Worm (Caenorhabditis elegans) whole organism, mixed stage, embryonic: ENCODE measurements around the gene tceb-3.

ENCODE experiments used
- M03D4.4 ChIP-seq: sonication (generic microtip); optimal IDR thresholded peaks from 2 replicates; lab custom pipeline; 2017; ENCODE audit warnings: mild to moderate bottlenecking, missing genetic modification characterization, missing compliant biosample characterization
- bed-3 ChIP-seq: fragments of 200-800 bp; sonication (Bioruptor generic); optimal IDR thresholded peaks from 3 replicates; lab custom pipeline; 2018; ENCODE audit warnings: mild to moderate bottlenecking, missing genetic modification characterization, moderate library complexity, missing compliant biosample characterization
- blmp-1 ChIP-seq: fragments of 150-350 bp; optimal IDR thresholded peaks from 2 replicates; lab custom pipeline; 2014; ENCODE audit warnings: missing biosample characterization, missing genetic modification characterization
- ceh-39 ChIP-seq: fragments of 150-350 bp; optimal IDR thresholded peaks from 2 replicates; lab custom pipeline; 2014; ENCODE audit warnings: missing biosample characterization, missing genetic modification characterization
- ceh-43 ChIP-seq: fragments of 200-800 bp; sonication (Bioruptor generic); optimal IDR thresholded peaks from 2 replicates; lab custom pipeline; 2018; ENCODE audit warnings: mild to moderate bottlenecking, missing genetic modification characterization, moderate library complexity, missing compliant biosample characterization
- ceh-83 ChIP-seq: fragments of 200-800 bp; sonication (Bioruptor generic); optimal IDR thresholded peaks from 2 replicates; lab custom pipeline; 2018; ENCODE audit warnings: mild to moderate bottlenecking, missing genetic modification characterization, missing compliant biosample characterization
- ces-1 ChIP-seq: fragments of 150-350 bp; optimal IDR thresholded peaks from 2 replicates; lab custom pipeline; 2014; ENCODE audit warnings: missing biosample characterization, missing genetic modification reagents, missing genetic modification characterization
- cnd-1 ChIP-seq: fragments of 200-800 bp; sonication (Bioruptor generic); optimal IDR thresholded peaks from 2 replicates; lab custom pipeline; 2018; ENCODE audit warnings: mild to moderate bottlenecking, missing genetic modification characterization, missing compliant biosample characterization
- drap-1 ChIP-seq: fragments of 200-800 bp; sonication (Bioruptor generic); optimal IDR thresholded peaks from 3 replicates; lab custom pipeline; 2018; ENCODE audit warnings: mild to moderate bottlenecking, missing genetic modification characterization, missing compliant biosample characterization
- elt-1 ChIP-seq: sonication (generic microtip); optimal IDR thresholded peaks from 2 replicates; lab custom pipeline; 2017; ENCODE audit warnings: missing genetic modification characterization, mild to moderate bottlenecking, missing compliant biosample characterization, antibody characterized with exemption, moderate library complexity, borderline replicate concordance; ENCODE audit not compliant: insufficient read depth
- elt-3 ChIP-seq: fragments of 150-350 bp; optimal IDR thresholded peaks from 2 replicates; lab custom pipeline; 2014; ENCODE audit warnings: missing biosample characterization, missing genetic modification characterization
- flh-1 ChIP-seq: fragments of 200-800 bp; sonication (Bioruptor generic); optimal IDR thresholded peaks from 2 replicates; lab custom pipeline; 2018; ENCODE audit warnings: mild to moderate bottlenecking, missing genetic modification characterization, moderate library complexity, missing compliant biosample characterization
- ham-2 ChIP-seq: fragments of 200-800 bp; sonication (Bioruptor generic); optimal IDR thresholded peaks from 2 replicates; lab custom pipeline; 2018; ENCODE audit warnings: mild to moderate bottlenecking, missing genetic modification characterization, missing compliant biosample characterization
- hlh-1 ChIP-seq: fragments of 150-350 bp; optimal IDR thresholded peaks from 2 replicates; lab custom pipeline; 2014; ENCODE audit warnings: missing biosample characterization, missing genetic modification reagents, missing genetic modification characterization
- lin-13 ChIP-seq: fragments of 150-350 bp; optimal IDR thresholded peaks from 2 replicates; lab custom pipeline; 2014; ENCODE audit warnings: missing biosample characterization, missing genetic modification characterization
- lin-32 ChIP-seq: fragments of 200-800 bp; sonication (Bioruptor generic); optimal IDR thresholded peaks from 2 replicates; lab custom pipeline; 2018; ENCODE audit warnings: mild to moderate bottlenecking, missing genetic modification characterization, missing compliant biosample characterization
- mab-5 ChIP-seq: fragments of 150-350 bp; optimal IDR thresholded peaks from 2 replicates; lab custom pipeline; 2014; ENCODE audit warnings: missing biosample characterization, missing genetic modification characterization
- mep-1 ChIP-seq: fragments of 150-350 bp; optimal IDR thresholded peaks from 2 replicates; lab custom pipeline; 2017; ENCODE audit warnings: missing biosample characterization, missing genetic modification reagents, missing genetic modification characterization, inconsistent platforms
- mls-2 ChIP-seq: sonication (generic microtip); optimal IDR thresholded peaks from 2 replicates; lab custom pipeline; 2016; ENCODE audit warnings: mild to moderate bottlenecking, missing genetic modification characterization, moderate library complexity, missing compliant biosample characterization
- nhr-12 ChIP-seq: fragments of 150-350 bp; optimal IDR thresholded peaks from 2 replicates; lab custom pipeline; 2014; ENCODE audit warnings: missing biosample characterization, missing genetic modification characterization
- nhr-2 ChIP-seq: fragments of 150-350 bp; optimal IDR thresholded peaks from 2 replicates; lab custom pipeline; 2014; ENCODE audit warnings: missing biosample characterization, missing genetic modification characterization
- nhr-237 ChIP-seq: fragments of 150-350 bp; optimal IDR thresholded peaks from 2 replicates; lab custom pipeline; 2014; ENCODE audit warnings: missing biosample characterization, missing genetic modification characterization
- pha-4 ChIP-seq: fragments of 150-350 bp; optimal IDR thresholded peaks from 2 replicates; lab custom pipeline; 2018; ENCODE audit warnings: missing biosample characterization, missing genetic modification reagents, missing genetic modification characterization
- sem-2 ChIP-seq: fragments of 200-800 bp; sonication (Bioruptor generic); optimal IDR thresholded peaks from 2 replicates; lab custom pipeline; 2018; ENCODE audit warnings: mild to moderate bottlenecking, missing genetic modification characterization, missing compliant biosample characterization
- snpc-4 ChIP-seq: fragments of 150-350 bp; optimal IDR thresholded peaks from 2 replicates; lab custom pipeline; 2014; ENCODE audit warnings: missing biosample characterization, missing genetic modification characterization
- sptf-1 ChIP-seq: sonication (generic microtip); optimal IDR thresholded peaks from 2 replicates; lab custom pipeline; 2017; ENCODE audit warnings: mild to moderate bottlenecking, missing genetic modification characterization, moderate library complexity, missing compliant biosample characterization
- unc-39 ChIP-seq: fragments of 150-350 bp; optimal IDR thresholded peaks from 2 replicates; lab custom pipeline; 2014; ENCODE audit warnings: missing biosample characterization, missing genetic modification characterization
- unc-62 ChIP-seq: fragments of 150-350 bp; optimal IDR thresholded peaks from 2 replicates; lab custom pipeline; 2014; ENCODE audit warnings: missing biosample characterization, missing genetic modification reagents, missing genetic modification characterization
- zip-8 ChIP-seq: fragments of 150-350 bp; optimal IDR thresholded peaks from 2 replicates; lab custom pipeline; 2014; ENCODE audit warnings: missing biosample characterization, missing genetic modification characterization
- ztf-11 ChIP-seq: fragments of 150-350 bp; optimal IDR thresholded peaks from 2 replicates; lab custom pipeline; 2014; ENCODE audit warnings: missing biosample characterization, missing genetic modification characterization

Gene tceb-3

DNA sequence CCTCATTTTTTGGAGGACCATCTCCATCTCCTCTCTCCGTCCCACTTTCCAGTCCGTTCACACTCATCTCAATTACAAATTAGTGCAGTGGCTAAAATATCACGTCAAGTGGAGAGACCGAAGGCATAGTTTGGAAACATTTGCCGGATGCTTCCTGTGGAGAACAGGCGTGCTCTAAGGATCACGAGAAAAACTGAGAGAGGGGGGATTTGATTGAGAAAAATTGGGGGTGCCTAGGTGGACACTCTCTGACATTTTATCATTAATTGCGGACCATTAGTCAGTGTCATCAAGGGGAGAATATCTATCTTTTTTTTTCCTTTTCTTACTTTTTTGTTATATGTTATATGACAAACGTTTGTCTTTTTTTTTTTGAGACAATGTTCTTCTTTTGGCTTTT is 34.8 kb upstream of the tceb-3 start:
- TF ChIP-seq mls-2 (no peak), unc-62 (GFP tag; lab: Kevin White, UChicago) (peak; percentile 60), nhr-237 (tag; lab: Kevin White, UChicago) (no peak), hlh-1 (tag; lab: Kevin White, UChicago) (peak; percentile 78)

- no peak for TF ChIP-seq sem-2 (GFP tag; lab: Kevin White, UChicago)
- no peak for TF ChIP-seq nhr-237 (tag; lab: Kevin White, UChicago)
- TF ChIP-seq mep-1: no peak
- no peak for TF ChIP-seq ztf-11
- no peak for TF ChIP-seq mls-2
- no peak for TF ChIP-seq hlh-1 (tag; lab: Kevin White, UChicago)
Observed at ce11 chrII:10975239-10975638, 28.0 kb upstream of the tceb-3 start, which contains the start of gene ptp-3. TSS of gene ptp-3 (plus strand) at chrII:10975539.

- TF ChIP-seq elt-1 (tag; lab: Kevin White, UChicago): no peak
- TF ChIP-seq ces-1: peak; percentile 72
Observed at ce11 chrII:10971677-10972076, 24.5 kb upstream of the tceb-3 start.

ce11 chrII:10970625-10971024 is 23.4 kb upstream of the tceb-3 start:
- TF ChIP-seq ces-1 (peak; percentile 50), drap-1 (no peak)
- TF ChIP-seq, all 35 proteins: peak for 1

ce11 chrII:10964748-10965147 is 17.5 kb upstream of the tceb-3 start:
- TF ChIP-seq elt-1 (tag; lab: Kevin White, UChicago) (no peak), ces-1 (peak; percentile 71)
- TF ChIP-seq, all 35 proteins: peak for 1

ce11 chrII:10959676-10960075 is 12.5 kb upstream of the tceb-3 start:
- TF ChIP-seq M03D4.4 (tag; lab: Kevin White, UChicago) (no peak), lin-32 (GFP tag; lab: Kevin White, UChicago) (no peak), pha-4 (tag; lab: Kevin White, UChicago) (no peak), mep-1 (no peak), unc-62 (GFP tag; lab: Kevin White, UChicago) (peak; percentile 72), mls-2 (no peak), ztf-11 (no peak), elt-3 (tag; lab: Kevin White, UChicago) (peak; percentile 66), sem-2 (GFP tag; lab: Kevin White, UChicago) (no peak), mab-5 (tag; lab: Kevin White, UChicago) (no peak), bed-3 (GFP tag; lab: Kevin White, UChicago) (no peak), cnd-1 (tag; lab: Kevin White, UChicago) (no peak), zip-8 (tag; lab: Kevin White, UChicago) (peak; percentile 76), nhr-12 (tag; lab: Kevin White, UChicago) (no peak), blmp-1 (tag; lab: Kevin White, UChicago) (no peak)

DNA sequence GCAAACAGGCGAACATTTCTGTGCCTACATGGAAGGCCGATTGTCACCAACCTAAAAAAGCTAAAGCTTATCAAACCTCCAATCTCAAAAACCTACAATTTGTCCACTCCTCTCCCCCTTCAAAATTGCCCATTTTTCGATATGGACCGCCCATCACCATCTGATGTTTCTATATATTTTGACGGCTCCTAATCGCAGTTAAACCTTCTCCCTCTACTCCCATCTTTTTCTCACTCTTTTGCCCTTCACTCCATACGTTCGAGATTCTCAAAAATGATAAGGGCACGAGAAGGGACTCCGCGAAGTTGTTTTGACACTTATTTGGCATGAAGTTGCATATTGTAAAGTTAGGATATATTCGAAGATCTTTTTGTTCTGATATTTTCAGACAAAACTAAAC is 11.9 kb upstream of the tceb-3 start:
- TF ChIP-seq unc-62 (GFP tag; lab: Kevin White, UChicago): no peak
- no peak for TF ChIP-seq zip-8 (tag; lab: Kevin White, UChicago)
- TF ChIP-seq mls-2: no peak
- no peak for TF ChIP-seq M03D4.4 (tag; lab: Kevin White, UChicago)
- no peak for TF ChIP-seq bed-3 (GFP tag; lab: Kevin White, UChicago)
- no peak for TF ChIP-seq snpc-4
- TF ChIP-seq drap-1: no peak
- TF ChIP-seq sptf-1 (tag; lab: Kevin White, UChicago): no peak
- TF ChIP-seq ces-1: no peak
- TF ChIP-seq flh-1 (GFP tag; lab: Kevin White, UChicago): no peak

DNA sequence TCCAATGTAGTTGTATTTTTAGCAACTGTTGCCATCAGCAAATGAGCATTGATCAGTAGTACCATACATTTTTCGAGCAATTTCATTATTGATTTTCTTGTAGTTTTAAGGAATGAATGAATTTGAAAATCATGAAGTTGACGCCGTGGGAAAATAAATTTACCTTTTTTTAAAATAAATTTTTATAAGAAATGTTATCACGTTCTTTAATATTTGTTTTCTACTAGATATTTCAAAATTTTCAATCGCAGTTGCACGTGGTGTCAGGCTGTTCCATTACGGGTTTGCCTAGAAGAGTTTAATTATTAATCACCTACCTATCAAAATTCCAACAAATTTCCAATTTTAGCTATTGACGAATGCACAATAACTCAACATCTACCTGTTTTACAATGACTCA is 9.6 kb upstream of the tceb-3 start, which contains the start of gene R03D7.8:
Gene R03D7.8 (minus strand): TSS at position 101 of the 400 bp plus-strand sequence.
- no peak for TF ChIP-seq pha-4 (tag; lab: Kevin White, UChicago)
- no peak for TF ChIP-seq elt-1 (tag; lab: Kevin White, UChicago)
- no peak for TF ChIP-seq drap-1
- TF ChIP-seq bed-3 (GFP tag; lab: Kevin White, UChicago): no peak
- TF ChIP-seq nhr-2 (tag; lab: Kevin White, UChicago): no peak
- TF ChIP-seq lin-13 (tag; lab: Kevin White, UChicago): no peak
- no peak for TF ChIP-seq ceh-83
- no peak for TF ChIP-seq M03D4.4 (tag; lab: Kevin White, UChicago)
- TF ChIP-seq ham-2 (GFP tag; lab: Kevin White, UChicago): no peak
- TF ChIP-seq ceh-43 (GFP tag; lab: Kevin White, UChicago): no peak
- no peak for TF ChIP-seq ztf-11
- TF ChIP-seq nhr-237 (tag; lab: Kevin White, UChicago): no peak
- TF ChIP-seq ces-1: no peak
- TF ChIP-seq sem-2 (GFP tag; lab: Kevin White, UChicago): no peak
- TF ChIP-seq zip-8 (tag; lab: Kevin White, UChicago): no peak
- no peak for TF ChIP-seq ceh-39
- TF ChIP-seq unc-39 (tag; lab: Kevin White, UChicago): no peak
